Worm (Caenorhabditis elegans): ENCODE data around the gene git-1.

The git-1 gene

ce11 chrX:10479108-10479738 is 45.5 kb upstream of the git-1 start:
- no peak for TF ChIP-seq bed-3 (GFP tag; optimal IDR thresholded peaks at IDR 0.05)
- no peak for TF ChIP-seq cnd-1 (tag; optimal IDR thresholded peaks at IDR 0.05)
- no peak for TF ChIP-seq ces-1 (GFP tag; optimal IDR thresholded peaks at IDR 0.05)
- no peak for TF ChIP-seq blmp-1 (tag; optimal IDR thresholded peaks at IDR 0.05)
- no peak for TF ChIP-seq elt-1 (tag; optimal IDR thresholded peaks at IDR 0.05; ENCODE audit: borderline replicate concordance, insufficient read depth)

ce11 chrX:10480563-10481290 is 44.0 kb upstream of the git-1 start, which contains the start of gene elt-2:
TSS of gene elt-2 (plus strand) at chrX:10481240.
- no peak for TF ChIP-seq lsy-2 (tag; optimal IDR thresholded peaks at IDR 0.05)
- TF ChIP-seq drap-1 (GFP tag; optimal IDR thresholded peaks at IDR 0.05): no peak
- no peak for TF ChIP-seq hlh-1 (tag; optimal IDR thresholded peaks at IDR 0.05)
- no peak for TF ChIP-seq nhr-237 (tag; optimal IDR thresholded peaks at IDR 0.05)
- TF ChIP-seq M03D4.4 (tag; optimal IDR thresholded peaks at IDR 0.05): no peak
- TF ChIP-seq ceh-83 (GFP tag; optimal IDR thresholded peaks at IDR 0.05): no peak
- no peak for TF ChIP-seq bed-3 (GFP tag; optimal IDR thresholded peaks at IDR 0.05)
- no peak for TF ChIP-seq unc-62 (GFP tag; optimal IDR thresholded peaks at IDR 0.05)
- TF ChIP-seq blmp-1 (tag; optimal IDR thresholded peaks at IDR 0.05): no peak
- TF ChIP-seq ceh-39 (tag; optimal IDR thresholded peaks at IDR 0.05): no peak
- TF ChIP-seq zip-8 (tag; optimal IDR thresholded peaks at IDR 0.05): no peak

DNA sequence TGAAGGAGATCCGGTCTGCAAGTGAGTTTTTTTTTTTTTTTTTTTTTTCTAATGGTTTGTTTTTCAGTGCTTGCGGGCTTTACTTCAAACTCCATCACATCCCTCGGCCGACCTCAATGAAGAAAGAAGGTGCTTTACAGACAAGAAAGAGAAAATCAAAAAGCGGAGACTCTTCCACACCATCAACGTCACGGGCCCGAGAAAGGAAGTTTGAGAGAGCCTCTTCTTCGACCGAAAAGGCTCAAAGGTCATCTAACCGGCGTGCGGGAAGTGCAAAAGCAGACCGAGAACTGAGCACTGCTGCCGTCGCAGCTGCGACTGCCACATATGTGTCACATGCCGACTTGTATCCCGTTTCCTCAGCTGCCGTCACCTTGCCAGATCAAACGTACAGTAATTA is 42.4 kb upstream of the git-1 start:
- TF ChIP-seq nhr-237 (tag; optimal IDR thresholded peaks at IDR 0.05) (no peak), zip-8 (tag; optimal IDR thresholded peaks at IDR 0.05) (no peak), hlh-1 (tag; optimal IDR thresholded peaks at IDR 0.05) (no peak)

ce11 chrX:10485300-10485755 is 39.4 kb upstream of the git-1 start, which contains the start of gene C33D3.3:
TSS of gene C33D3.3 (plus strand) at chrX:10485350.
- no peak for TF ChIP-seq lin-13 (tag; optimal IDR thresholded peaks at IDR 0.05)
- no peak for TF ChIP-seq hlh-1 (tag; optimal IDR thresholded peaks at IDR 0.05)
- TF ChIP-seq mep-1 (tag; optimal IDR thresholded peaks at IDR 0.05): no peak
- no peak for TF ChIP-seq M03D4.4 (tag; optimal IDR thresholded peaks at IDR 0.05)
- no peak for TF ChIP-seq nhr-2 (tag; optimal IDR thresholded peaks at IDR 0.05)
- TF ChIP-seq unc-39 (tag; optimal IDR thresholded peaks at IDR 0.05): no peak
- TF ChIP-seq nhr-12 (tag; optimal IDR thresholded peaks at IDR 0.05): no peak
- TF ChIP-seq unc-62 (GFP tag; optimal IDR thresholded peaks at IDR 0.05): no peak
- no peak for TF ChIP-seq ceh-39 (tag; optimal IDR thresholded peaks at IDR 0.05)
- TF ChIP-seq blmp-1 (tag; optimal IDR thresholded peaks at IDR 0.05): no peak
- TF ChIP-seq elt-1 (tag; optimal IDR thresholded peaks at IDR 0.05; ENCODE audit: borderline replicate concordance, insufficient read depth): no peak
- TF ChIP-seq zip-8 (tag; optimal IDR thresholded peaks at IDR 0.05): no peak
- TF ChIP-seq mab-5 (tag; optimal IDR thresholded peaks at IDR 0.05): no peak
- TF ChIP-seq ces-1 (GFP tag; optimal IDR thresholded peaks at IDR 0.05): no peak
- no peak for TF ChIP-seq snpc-4 (tag; optimal IDR thresholded peaks at IDR 0.05)
- no peak for TF ChIP-seq unc-120 (tag; optimal IDR thresholded peaks at IDR 0.05; ENCODE audit: poor library complexity, severe bottlenecking)
- no peak for TF ChIP-seq lin-32 (GFP tag; optimal IDR thresholded peaks at IDR 0.05)
- TF ChIP-seq nhr-28 (tag; optimal IDR thresholded peaks at IDR 0.05): no peak

ce11 chrX:10488763-10489162 is 35.9 kb upstream of the git-1 start, which contains the start of gene C33D3.4:
TSS of gene C33D3.4 (plus strand) at chrX:10489063.
- TF ChIP-seq lsy-2 (tag; optimal IDR thresholded peaks at IDR 0.05): no peak
- TF ChIP-seq nhr-28 (tag; optimal IDR thresholded peaks at IDR 0.05): no peak
- TF ChIP-seq sem-2 (GFP tag; optimal IDR thresholded peaks at IDR 0.05): no peak
- no peak for TF ChIP-seq unc-62 (GFP tag; optimal IDR thresholded peaks at IDR 0.05)
- no peak for TF ChIP-seq ceh-39 (tag; optimal IDR thresholded peaks at IDR 0.05)
- no peak for TF ChIP-seq cnd-1 (tag; optimal IDR thresholded peaks at IDR 0.05)
- TF ChIP-seq hlh-1 (tag; optimal IDR thresholded peaks at IDR 0.05): no peak

DNA sequence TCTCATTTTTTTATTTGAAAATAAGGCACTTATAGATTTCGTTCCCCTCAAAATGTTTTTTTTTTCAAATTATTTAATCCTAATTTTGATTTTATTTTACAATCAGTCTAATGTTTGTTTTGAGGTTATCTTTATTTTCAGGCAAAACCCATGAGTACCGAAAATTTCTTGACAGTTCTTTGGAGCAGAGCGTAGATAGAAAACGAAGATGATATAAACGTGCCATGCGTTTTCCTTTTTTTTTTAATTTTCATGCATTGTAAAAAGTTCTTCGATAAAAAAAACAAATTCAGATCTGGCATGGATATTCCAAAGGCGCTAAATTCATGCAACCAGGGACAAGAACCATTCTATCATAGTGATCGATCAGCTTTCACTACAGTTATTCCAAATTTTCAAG is 33.7 kb upstream of the git-1 start, which contains the start of gene C33D3.5:
Gene C33D3.5 (plus strand): TSS at position 301 of the 400 bp plus-strand sequence.
- no peak for TF ChIP-seq nhr-76 (tag; optimal IDR thresholded peaks at IDR 0.05)
- TF ChIP-seq elt-3 (tag; optimal IDR thresholded peaks at IDR 0.05): no peak
- TF ChIP-seq tbx-8 (GFP tag; optimal IDR thresholded peaks at IDR 0.05): no peak
- TF ChIP-seq nhr-2 (tag; optimal IDR thresholded peaks at IDR 0.05): no peak
- no peak for TF ChIP-seq unc-62 (GFP tag; optimal IDR thresholded peaks at IDR 0.05)
- TF ChIP-seq zip-8 (tag; optimal IDR thresholded peaks at IDR 0.05): no peak
- TF ChIP-seq lsy-2 (tag; optimal IDR thresholded peaks at IDR 0.05): no peak
- TF ChIP-seq M03D4.4 (tag; optimal IDR thresholded peaks at IDR 0.05): no peak
- TF ChIP-seq lin-13 (tag; optimal IDR thresholded peaks at IDR 0.05): no peak
- no peak for TF ChIP-seq unc-39 (tag; optimal IDR thresholded peaks at IDR 0.05)
- no peak for TF ChIP-seq ham-2 (GFP tag; optimal IDR thresholded peaks at IDR 0.05)
- no peak for TF ChIP-seq ceh-83 (GFP tag; optimal IDR thresholded peaks at IDR 0.05)
- no peak for TF ChIP-seq mls-2 (tag; optimal IDR thresholded peaks at IDR 0.05)
- no peak for TF ChIP-seq ceh-43 (GFP tag; optimal IDR thresholded peaks at IDR 0.05)
- TF ChIP-seq sptf-1 (tag; optimal IDR thresholded peaks at IDR 0.05): no peak
- no peak for TF ChIP-seq cnd-1 (tag; optimal IDR thresholded peaks at IDR 0.05)
